Worm (Caenorhabditis elegans) whole organism, L4 larva: ENCODE data around the gene B0563.7.

Experiments
- F10B5.3 ChIP-seq: sonication (generic microtip); optimal IDR thresholded peaks from 2 replicates; lab custom pipeline; 2016; ENCODE audit warnings: mild to moderate bottlenecking, missing genetic modification characterization, missing compliant biosample characterization
- F26F4.8 ChIP-seq: fragments of 200-800 bp; sonication (Bioruptor generic); conservative IDR thresholded peaks from 2 replicates; pipeline ENCODE4 v1.3.6; 2022; ENCODE audit warnings: missing genetic modification characterization, missing compliant biosample characterization
- F37D6.2 ChIP-seq: sonication (generic microtip); optimal IDR thresholded peaks from 2 replicates; lab custom pipeline; 2016; ENCODE audit warnings: mild to moderate bottlenecking, missing genetic modification characterization, missing compliant biosample characterization
- F44E2.7 ChIP-seq: fragments of 200-800 bp; sonication (Bioruptor generic); IDR thresholded peaks from 2 replicates; pipeline ENCODE4 v2.1.2; 2022; ENCODE audit warnings: missing genetic modification characterization, missing compliant biosample characterization
- R02D3.7 ChIP-seq: fragments of 150-350 bp; sonication (generic microtip); optimal IDR thresholded peaks from 3 replicates; lab custom pipeline; 2014; ENCODE audit warnings: missing biosample characterization, missing genetic modification characterization
- T20F7.1 ChIP-seq: fragments of 200-800 bp; sonication (Bioruptor generic); optimal IDR thresholded peaks from 2 replicates; lab custom pipeline; 2018; ENCODE audit warnings: mild to moderate bottlenecking, missing genetic modification characterization, missing compliant biosample characterization
- T26A8.4 ChIP-seq: fragments of 200-800 bp; sonication (Bioruptor generic); IDR thresholded peaks from 2 replicates; pipeline ENCODE4 v1.3.6; 2022; ENCODE audit warnings: missing genetic modification characterization, missing compliant biosample characterization
- Y5F2A.4 ChIP-seq: fragments of 200-800 bp; sonication (Bioruptor generic); optimal IDR thresholded peaks from 2 replicates; lab custom pipeline; 2018; ENCODE audit warnings: mild to moderate bottlenecking, missing genetic modification characterization, missing compliant biosample characterization
- arid-1 ChIP-seq: fragments of 200-800 bp; sonication (Bioruptor generic); conservative IDR thresholded peaks from 2 replicates; pipeline ENCODE4 v1.3.6; 2022; ENCODE audit warnings: missing genetic modification reagents, missing genetic modification characterization, missing compliant biosample characterization
- ceh-28 ChIP-seq: fragments of 150-350 bp; optimal IDR thresholded peaks from 2 replicates; lab custom pipeline; 2014; ENCODE audit warnings: missing biosample characterization, missing genetic modification reagents, missing genetic modification characterization
- ceh-32 ChIP-seq: sonication (generic microtip); optimal IDR thresholded peaks from 2 replicates; lab custom pipeline; 2016; ENCODE audit warnings: mild to moderate bottlenecking, missing genetic modification characterization, missing compliant biosample characterization; ENCODE audit not compliant: poor library complexity
- ces-1 ChIP-seq: fragments of 150-350 bp; sonication (generic microtip); optimal IDR thresholded peaks from 4 replicates; lab custom pipeline; 2014; ENCODE audit warnings: missing biosample characterization, missing genetic modification reagents, missing genetic modification characterization
- cey-2 ChIP-seq: sonication (generic microtip); optimal IDR thresholded peaks from 3 replicates; lab custom pipeline; 2017; ENCODE audit warnings: missing genetic modification characterization, mild to moderate bottlenecking, missing compliant biosample characterization, antibody characterized with exemption, borderline replicate concordance; ENCODE audit not compliant: insufficient read depth
- daf-12 ChIP-seq: fragments of 150-350 bp; optimal IDR thresholded peaks from 2 replicates; lab custom pipeline; 2014; ENCODE audit warnings: missing biosample characterization, missing genetic modification reagents, missing genetic modification characterization
- daf-19 ChIP-seq: fragments of 200-800 bp; sonication (Bioruptor generic); conservative IDR thresholded peaks from 2 replicates; pipeline ENCODE4 v1.3.6; 2022; ENCODE audit warnings: missing genetic modification characterization, missing compliant biosample characterization
- dmd-9 ChIP-seq: fragments of 200-800 bp; sonication (Bioruptor generic); IDR thresholded peaks from 2 replicates; pipeline ENCODE4 v1.3.6; 2022; ENCODE audit warnings: missing genetic modification reagents, missing genetic modification characterization, missing compliant biosample characterization
- dpl-1 ChIP-seq: fragments of 150-350 bp; optimal IDR thresholded peaks from 2 replicates; lab custom pipeline; 2014; ENCODE audit warnings: missing biosample characterization, missing genetic modification reagents, missing genetic modification characterization
- egl-27 ChIP-seq: sonication (generic microtip); optimal IDR thresholded peaks from 3 replicates; lab custom pipeline; 2017; ENCODE audit warnings: missing biosample characterization, missing genetic modification reagents, missing genetic modification characterization
- fkh-10 ChIP-seq: fragments of 150-350 bp; optimal IDR thresholded peaks from 2 replicates; lab custom pipeline; 2014; ENCODE audit warnings: missing biosample characterization, missing genetic modification reagents, missing genetic modification characterization
- hif-1 ChIP-seq, 2 experiments: sonication (generic microtip); optimal IDR thresholded peaks; 2 replicates each; lab custom pipeline; 2016 to 2017; ENCODE audit warnings: missing compliant biosample characterization in 2 of 2, missing genetic modification characterization in 2 of 2, missing genetic modification reagents in 2 of 2, missing genotype in 2 of 2, mild to moderate bottlenecking in 1 of 2
- lin-15B ChIP-seq: fragments of 150-350 bp; sonication (generic microtip); optimal IDR thresholded peaks from 3 replicates; lab custom pipeline; 2014; ENCODE audit warnings: missing biosample characterization, missing genetic modification characterization
- lin-29 ChIP-seq: fragments of 200-800 bp; sonication (Bioruptor generic); IDR thresholded peaks from 2 replicates; pipeline ENCODE4 v1.3.6; 2022; ENCODE audit warnings: missing genetic modification reagents, missing genetic modification characterization, missing compliant biosample characterization
- lsy-2 ChIP-seq, 2 experiments: fragments of 150-350 bp in 1 of 2; sonication (generic microtip) in 1 of 2; optimal IDR thresholded peaks; 2 replicates each; lab custom pipeline; 2014 to 2017; ENCODE audit warnings: missing biosample characterization in 2 of 2, missing genetic modification characterization in 2 of 2
- nhr-102 ChIP-seq: sonication (generic microtip); optimal IDR thresholded peaks from 2 replicates; lab custom pipeline; 2016; ENCODE audit warnings: mild to moderate bottlenecking, missing genetic modification characterization, moderate library complexity, missing compliant biosample characterization
- nhr-11 ChIP-seq: fragments of 150-350 bp; optimal IDR thresholded peaks from 2 replicates; lab custom pipeline; 2014; ENCODE audit warnings: missing biosample characterization, missing genetic modification characterization
- nhr-41 ChIP-seq: fragments of 200-800 bp; sonication (Bioruptor generic); IDR thresholded peaks from 2 replicates; pipeline ENCODE4 v1.3.6; 2022; ENCODE audit warnings: missing genetic modification reagents, missing genetic modification characterization, missing compliant biosample characterization
- nhr-76 ChIP-seq: fragments of 150-350 bp; optimal IDR thresholded peaks from 2 replicates; lab custom pipeline; 2014; ENCODE audit warnings: missing biosample characterization, missing genetic modification characterization
- php-3 ChIP-seq: fragments of 200-800 bp; sonication (Bioruptor generic); IDR thresholded peaks from 2 replicates; pipeline ENCODE4 v1.3.6; 2022; ENCODE audit warnings: missing genetic modification reagents, missing genetic modification characterization, missing compliant biosample characterization
- sdz-12 ChIP-seq: fragments of 200-800 bp; sonication (Bioruptor generic); optimal IDR thresholded peaks from 2 replicates; lab custom pipeline; 2018; ENCODE audit warnings: mild to moderate bottlenecking, missing genetic modification characterization, missing compliant biosample characterization
- set-16 ChIP-seq: fragments of 200-800 bp; sonication (Bioruptor generic); IDR thresholded peaks from 2 replicates; pipeline ENCODE4 v1.3.6; 2022; ENCODE audit warnings: missing genetic modification reagents, missing genetic modification characterization, missing compliant biosample characterization
- snpc-4 ChIP-seq: fragments of 150-350 bp; optimal IDR thresholded peaks from 2 replicates; lab custom pipeline; 2014; ENCODE audit warnings: missing biosample characterization, missing genetic modification characterization
- unc-130 ChIP-seq: sonication (generic microtip); optimal IDR thresholded peaks from 2 replicates; lab custom pipeline; 2016; ENCODE audit warnings: missing genetic modification reagents, missing genetic modification characterization, missing compliant biosample characterization
- unc-39 ChIP-seq: sonication (generic microtip); optimal IDR thresholded peaks from 2 replicates; lab custom pipeline; 2017; ENCODE audit warnings: missing biosample characterization, missing genetic modification characterization
- unc-62 ChIP-seq, 3 experiments: fragments of 150-350 bp in 1 of 3; sonication (generic microtip); optimal IDR thresholded peaks in 2 of 3; peaks in 1 of 3; 1 replicate in 1 of 3; 2 replicates in 2 of 3; lab custom pipeline; 2014 to 2017; ENCODE audit warnings: missing biosample characterization in 3 of 3, missing genetic modification characterization in 3 of 3, missing genetic modification reagents in 3 of 3, missing genotype in 1 of 3
- zag-1 ChIP-seq: fragments of 150-350 bp; optimal IDR thresholded peaks from 2 replicates; lab custom pipeline; 2014; ENCODE audit warnings: missing biosample characterization, missing genetic modification characterization
- zfp-2 ChIP-seq: sonication (generic microtip); optimal IDR thresholded peaks from 2 replicates; lab custom pipeline; 2016; ENCODE audit warnings: mild to moderate bottlenecking, missing genetic modification characterization, missing compliant biosample characterization
- zip-11 ChIP-seq: fragments of 200-800 bp; sonication (Bioruptor generic); IDR thresholded peaks from 2 replicates; pipeline ENCODE4 v1.3.6; 2022; ENCODE audit warnings: missing genetic modification characterization, missing compliant biosample characterization
- zip-2 ChIP-seq: fragments of 150-350 bp; optimal IDR thresholded peaks from 2 replicates; lab custom pipeline; 2014; ENCODE audit warnings: missing biosample characterization, missing genetic modification characterization
- ztf-11 ChIP-seq: fragments of 150-350 bp; optimal IDR thresholded peaks from 2 replicates; lab custom pipeline; 2014; ENCODE audit warnings: missing biosample characterization, missing genetic modification characterization

Gene B0563.7

ce11 chrX:9183836-9184235 lies 29.7 kb upstream of the B0563.7 start, which contains the start of gene Y81B9A.2:
Gene Y81B9A.2 (plus strand): TSS chrX:9184136.
- no peak for TF ChIP-seq arid-1 (GFP tag; lab: Robert Waterston, UW)
- no peak for TF ChIP-seq ceh-28 (tag; lab: Kevin White, UChicago)
- no peak for TF ChIP-seq F37D6.2 (tag; lab: Kevin White, UChicago)
- no peak for TF ChIP-seq lin-15B (tag; lab: Kevin White, UChicago)
- no peak for TF ChIP-seq F10B5.3 (tag; lab: Kevin White, UChicago)
- TF ChIP-seq zfp-2 (tag; lab: Kevin White, UChicago): no peak
- TF ChIP-seq F26F4.8 (GFP tag; lab: Robert Waterston, UW): no peak
- no peak for TF ChIP-seq dmd-9 (GFP tag; lab: Robert Waterston, UW)
- no peak for TF ChIP-seq ces-1 (GFP tag; lab: Kevin White, UChicago)
- no peak for TF ChIP-seq php-3 (GFP tag; lab: Robert Waterston, UW)
- TF ChIP-seq hif-1 (tag; optimal IDR thresholded peaks at IDR 0.05; lab: Kevin White, UChicago): no peak
- no peak for TF ChIP-seq ztf-11 (tag; lab: Kevin White, UChicago)
- no peak for TF ChIP-seq nhr-102 (tag; lab: Kevin White, UChicago)
- no peak for TF ChIP-seq lsy-2 (tag; optimal IDR thresholded peaks at IDR 0.05; lab: Kevin White, UChicago)

ce11 chrX:9182140-9182539 lies 28.0 kb upstream of the B0563.7 start, which contains the start of gene Y81B9A.3:
Gene Y81B9A.3 (plus strand): TSS chrX:9182440.
- TF ChIP-seq F37D6.2 (tag; lab: Kevin White, UChicago): no peak
- TF ChIP-seq T20F7.1 (GFP tag; lab: Kevin White, UChicago): no peak
- no peak for TF ChIP-seq unc-130
- no peak for TF ChIP-seq ceh-32 (tag; lab: Kevin White, UChicago)
- no peak for TF ChIP-seq unc-62 (GFP tag; optimal IDR thresholded peaks at IDR 0.05 in 1 of 2; lab: Kevin White, UChicago)
- no peak for TF ChIP-seq unc-62 (tag; optimal IDR thresholded peaks at IDR 0.05; lab: Kevin White, UChicago)
- no peak for TF ChIP-seq snpc-4
- TF ChIP-seq set-16: no peak
- TF ChIP-seq sdz-12 (GFP tag; lab: Kevin White, UChicago): no peak
- TF ChIP-seq, all 104 proteins: peak for 0

ce11 chrX:9180823-9181222 lies 26.7 kb upstream of the B0563.7 start, which contains the start of gene Y81B9A.4:
Gene Y81B9A.4 (minus strand): TSS chrX:9180923.
- TF ChIP-seq daf-19 (no peak), dpl-1 (GFP tag; lab: Kevin White, UChicago) (no peak), nhr-76 (tag; lab: Kevin White, UChicago) (no peak), R02D3.7 (tag; lab: Kevin White, UChicago) (no peak), unc-39 (tag; lab: Kevin White, UChicago) (no peak), nhr-41 (GFP tag; lab: Robert Waterston, UW) (no peak), sdz-12 (GFP tag; lab: Kevin White, UChicago) (no peak), Y5F2A.4 (GFP tag; lab: Kevin White, UChicago) (no peak), zip-2 (tag; lab: Kevin White, UChicago) (no peak), F44E2.7 (GFP tag; lab: Robert Waterston, UW) (no peak), lin-29 (GFP tag; lab: Robert Waterston, UW) (no peak), cey-2 (tag; lab: Kevin White, UChicago) (no peak), F37D6.2 (tag; lab: Kevin White, UChicago) (no peak), egl-27 (tag; lab: Kevin White, UChicago) (no peak)

- TF ChIP-seq fkh-10 (no peak), daf-12 (tag; lab: Kevin White, UChicago) (no peak), zip-11 (GFP tag; lab: Robert Waterston, UW) (no peak), zag-1 (no peak), T26A8.4 (GFP tag; lab: Robert Waterston, UW) (no peak), Y5F2A.4 (GFP tag; lab: Kevin White, UChicago) (no peak), nhr-11 (tag; lab: Kevin White, UChicago) (no peak), F26F4.8 (GFP tag; lab: Robert Waterston, UW) (no peak), snpc-4 (no peak)
Observed at ce11 chrX:9174409-9174808, 20.3 kb upstream of the B0563.7 start, which contains the start of gene B0563.8. Gene B0563.8 (minus strand): TSS chrX:9174509.
